Fruit fly (Drosophila melanogaster) whole organism, embryonic: ENCODE results near the gene PpV.

ENCODE experiments used
- Asciz ChIP-seq: fragments of 200-800 bp; sonication (Bioruptor generic); optimal IDR thresholded peaks from 2 replicates; lab custom pipeline; 2017; ENCODE audit warnings: missing biosample characterization, mild to moderate bottlenecking, missing genetic modification characterization, missing genetic modification reagents
- CG1024 ChIP-seq: fragments of 200-800 bp; sonication (Bioruptor generic); IDR thresholded peaks from 2 replicates; pipeline ENCODE4 v1.3.6; 2022; ENCODE audit warnings: missing biosample characterization, missing genetic modification characterization
- CG10654 ChIP-seq: fragments of 200-800 bp; sonication (Bioruptor generic); optimal IDR thresholded peaks from 2 replicates; lab custom pipeline; 2016; ENCODE audit warnings: missing biosample characterization, missing genetic modification characterization
- CG11247 ChIP-seq: fragments of 200-800 bp; sonication (Bioruptor generic); IDR thresholded peaks from 2 replicates; pipeline ENCODE4 v1.3.6; 2022; ENCODE audit warnings: missing biosample characterization, missing genetic modification characterization
- CG14441 ChIP-seq: fragments of 200-800 bp; sonication (Bioruptor generic); IDR thresholded peaks from 2 replicates; pipeline ENCODE4 v1.3.6; 2022; ENCODE audit warnings: missing biosample characterization, missing genetic modification characterization
- CG17829 ChIP-seq: fragments of 200-800 bp; optimal IDR thresholded peaks from 2 replicates; lab custom pipeline; 2019; ENCODE audit warnings: missing biosample characterization, mild to moderate bottlenecking, missing genetic modification characterization, moderate library complexity
- CG2712 ChIP-seq: fragments of 200-800 bp; optimal IDR thresholded peaks from 3 replicates; lab custom pipeline; 2019; ENCODE audit warnings: missing biosample characterization, mild to moderate bottlenecking, missing genetic modification characterization, moderate library complexity
- CG30020 ChIP-seq: fragments of 200-800 bp; optimal IDR thresholded peaks from 2 replicates; lab custom pipeline; 2019; ENCODE audit warnings: missing biosample characterization, mild to moderate bottlenecking, missing genetic modification characterization, moderate library complexity
- CG3065 ChIP-seq: fragments of 200-800 bp; sonication (Bioruptor generic); optimal IDR thresholded peaks from 2 replicates; lab custom pipeline; 2016; ENCODE audit warnings: missing biosample characterization, missing genetic modification characterization
- CG31388 ChIP-seq: fragments of 200-800 bp; sonication (Bioruptor generic); optimal IDR thresholded peaks from 2 replicates; lab custom pipeline; 2016; ENCODE audit warnings: missing biosample characterization, missing genetic modification characterization
- CG33213 ChIP-seq: fragments of 200-800 bp; sonication (Bioruptor generic); optimal IDR thresholded peaks from 3 replicates; lab custom pipeline; 2016; ENCODE audit warnings: missing biosample characterization, missing genetic modification characterization
- CG4854 ChIP-seq: fragments of 200-800 bp; sonication (Bioruptor generic); optimal IDR thresholded peaks from 2 replicates; lab custom pipeline; 2016; ENCODE audit warnings: missing biosample characterization, missing genetic modification characterization, inconsistent platforms
- CG6175 ChIP-seq: fragments of 200-800 bp; sonication (Bioruptor generic); IDR thresholded peaks from 3 replicates; pipeline ENCODE4 v1.3.6; 2022; ENCODE audit warnings: missing biosample characterization, missing genetic modification characterization
- CG8089 ChIP-seq: fragments of 200-800 bp; sonication (Bioruptor generic); optimal IDR thresholded peaks from 3 replicates; lab custom pipeline; 2016; ENCODE audit warnings: missing biosample characterization, missing genetic modification characterization
- CoRest ChIP-seq: fragments of 200-800 bp; sonication (Bioruptor generic); optimal IDR thresholded peaks from 3 replicates; lab custom pipeline; 2018; ENCODE audit warnings: missing biosample characterization, mild to moderate bottlenecking, missing genetic modification characterization, moderate library complexity
- D ChIP-seq, 2 experiments: fragments of 200-800 bp in 1 of 2; fragments of >200 bp in 1 of 2; sonication (Bioruptor generic) in 1 of 2; optimal IDR thresholded peaks; 2 replicates in 1 of 2; 3 replicates in 1 of 2; lab custom pipeline; 2017; ENCODE audit warnings: mild to moderate bottlenecking in 1 of 2, missing biosample characterization in 1 of 2, missing genetic modification characterization in 1 of 2, missing genetic modification reagents in 1 of 2
- Dad ChIP-seq: fragments of 200-800 bp; sonication (Bioruptor generic); optimal IDR thresholded peaks from 3 replicates; lab custom pipeline; 2016; ENCODE audit warnings: missing biosample characterization, missing genetic modification characterization
- Dip3 ChIP-seq: fragments of 200-800 bp; sonication (Bioruptor generic); optimal IDR thresholded peaks from 3 replicates; lab custom pipeline; 2016; ENCODE audit warnings: missing biosample characterization, missing genetic modification characterization
- Dll ChIP-seq: fragments of 200-800 bp; sonication (Bioruptor generic); IDR thresholded peaks from 4 replicates; pipeline ENCODE4 v1.3.6; 2022; ENCODE audit warnings: missing biosample characterization, missing genetic modification characterization; ENCODE audit not compliant: partially characterized antibody
- NFAT ChIP-seq: fragments of 200-800 bp; sonication (Bioruptor generic); IDR thresholded peaks from 2 replicates; pipeline ENCODE4 v1.3.6; 2022; ENCODE audit warnings: missing biosample characterization, missing genetic modification characterization
- PHDP ChIP-seq: fragments of 200-800 bp; sonication (Bioruptor generic); optimal IDR thresholded peaks from 3 replicates; lab custom pipeline; 2018; ENCODE audit warnings: missing biosample characterization, mild to moderate bottlenecking, missing genetic modification characterization, moderate library complexity
- Scr ChIP-seq: fragments of 200-800 bp; sonication (Bioruptor generic); IDR thresholded peaks from 2 replicates; pipeline ENCODE4 v1.3.6; 2022; ENCODE audit warnings: missing biosample characterization, missing genetic modification characterization; ENCODE audit not compliant: partially characterized antibody
- ab ChIP-seq: fragments of 200-800 bp; sonication (Bioruptor generic); optimal IDR thresholded peaks from 2 replicates; lab custom pipeline; 2016; ENCODE audit warnings: missing biosample characterization, missing genetic modification characterization
- ato ChIP-seq: fragments of 200-800 bp; sonication (Bioruptor generic); IDR thresholded peaks from 2 replicates; pipeline ENCODE4 v1.3.6; 2022; ENCODE audit warnings: missing biosample characterization, missing genetic modification characterization; ENCODE audit not compliant: partially characterized antibody
- bcd ChIP-seq: fragments of 200-800 bp; sonication (Bioruptor generic); optimal IDR thresholded peaks from 2 replicates; lab custom pipeline; 2017; ENCODE audit warnings: missing biosample characterization, mild to moderate bottlenecking, missing genetic modification characterization
- bsh ChIP-seq, 2 experiments: fragments of 200-800 bp; sonication (Bioruptor generic); optimal IDR thresholded peaks; 2 replicates each; lab custom pipeline; 2017 to 2018; ENCODE audit warnings: mild to moderate bottlenecking in 2 of 2, missing biosample characterization in 2 of 2, missing genetic modification characterization in 2 of 2, moderate library complexity in 1 of 2
- chif ChIP-seq, 2 experiments: fragments of 200-800 bp; sonication (Bioruptor generic); optimal IDR thresholded peaks; 3 replicates each; lab custom pipeline; 2016; ENCODE audit warnings: missing biosample characterization in 2 of 2, missing genetic modification characterization in 2 of 2
- crc ChIP-seq: fragments of 200-800 bp; sonication (Bioruptor generic); optimal IDR thresholded peaks from 2 replicates; lab custom pipeline; 2016; ENCODE audit warnings: missing biosample characterization, missing genetic modification characterization
- croc ChIP-seq: fragments of 200-800 bp; sonication (Bioruptor generic); conservative IDR thresholded peaks from 3 replicates; pipeline ENCODE4 v1.3.6; 2022; ENCODE audit warnings: missing biosample characterization, missing genetic modification characterization
- da ChIP-seq: fragments of 200-800 bp; sonication (Bioruptor generic); optimal IDR thresholded peaks from 2 replicates; lab custom pipeline; 2016; ENCODE audit warnings: missing biosample characterization, missing genetic modification characterization
- dysf ChIP-seq: fragments of 200-800 bp; sonication (Bioruptor generic); IDR thresholded peaks from 3 replicates; pipeline ENCODE4 v1.3.6; 2022; ENCODE audit warnings: missing biosample characterization, missing genetic modification characterization
- fd3F ChIP-seq: fragments of 200-800 bp; sonication (Bioruptor generic); optimal IDR thresholded peaks from 2 replicates; lab custom pipeline; 2018; ENCODE audit warnings: missing biosample characterization, mild to moderate bottlenecking, missing genetic modification characterization, moderate library complexity
- fu2 ChIP-seq: fragments of 200-800 bp; sonication (Bioruptor generic); optimal IDR thresholded peaks from 2 replicates; lab custom pipeline; 2016; ENCODE audit warnings: missing biosample characterization, missing genetic modification characterization
- gcm ChIP-seq: fragments of 200-800 bp; sonication (Bioruptor generic); optimal IDR thresholded peaks from 2 replicates; lab custom pipeline; 2019; ENCODE audit warnings: missing biosample characterization, mild to moderate bottlenecking, missing genetic modification characterization, moderate library complexity
- gcm2 ChIP-seq: fragments of 200-800 bp; sonication (Bioruptor generic); optimal IDR thresholded peaks from 2 replicates; lab custom pipeline; 2016; ENCODE audit warnings: missing biosample characterization, missing genetic modification characterization
- grau ChIP-seq: fragments of 200-800 bp; optimal IDR thresholded peaks from 3 replicates; lab custom pipeline; 2019; ENCODE audit warnings: missing biosample characterization, mild to moderate bottlenecking, missing genetic modification characterization, moderate library complexity
- ham ChIP-seq: fragments of 200-800 bp; sonication (Bioruptor generic); IDR thresholded peaks from 2 replicates; pipeline ENCODE4 v1.3.6; 2022; ENCODE audit warnings: missing biosample characterization, missing genetic modification characterization
- inv ChIP-seq: fragments of 200-800 bp; sonication (Bioruptor generic); IDR thresholded peaks from 2 replicates; pipeline ENCODE4 v1.3.6; 2022; ENCODE audit warnings: missing biosample characterization, missing genetic modification characterization; ENCODE audit not compliant: partially characterized antibody
- kah ChIP-seq: fragments of 200-800 bp; sonication (Bioruptor generic); optimal IDR thresholded peaks from 2 replicates; lab custom pipeline; 2018; ENCODE audit warnings: missing biosample characterization, mild to moderate bottlenecking, missing genetic modification characterization
- mld ChIP-seq: fragments of 200-800 bp; sonication (Bioruptor generic); IDR thresholded peaks from 3 replicates; pipeline ENCODE4 v1.3.6; 2022; ENCODE audit warnings: missing biosample characterization, missing genetic modification characterization; ENCODE audit not compliant: partially characterized antibody
- nau ChIP-seq: fragments of 200-800 bp; sonication (Bioruptor generic); optimal IDR thresholded peaks from 3 replicates; lab custom pipeline; 2017; ENCODE audit warnings: missing biosample characterization, mild to moderate bottlenecking, missing genetic modification characterization, missing genetic modification reagents
- odd ChIP-seq: fragments of 200-800 bp; sonication (Bioruptor generic); optimal IDR thresholded peaks from 2 replicates; lab custom pipeline; 2017; ENCODE audit warnings: missing biosample characterization, mild to moderate bottlenecking, missing genetic modification characterization
- onecut ChIP-seq: fragments of 200-800 bp; sonication (Bioruptor generic); IDR thresholded peaks from 2 replicates; pipeline ENCODE4 v1.3.6; 2022; ENCODE audit warnings: missing biosample characterization, missing genetic modification characterization
- psq ChIP-seq: fragments of 200-800 bp; sonication (Bioruptor generic); optimal IDR thresholded peaks from 2 replicates; lab custom pipeline; 2017; ENCODE audit warnings: missing biosample characterization, missing genetic modification characterization
- ranshi ChIP-seq: fragments of 200-800 bp; sonication (Bioruptor generic); IDR thresholded peaks from 2 replicates; pipeline ENCODE4 v1.3.6; 2022; ENCODE audit warnings: missing biosample characterization, missing genetic modification characterization
- ro ChIP-seq: fragments of 200-800 bp; sonication (Bioruptor generic); IDR thresholded peaks from 2 replicates; pipeline ENCODE4 v1.3.6; 2022; ENCODE audit warnings: missing biosample characterization, missing genetic modification characterization
- row ChIP-seq: fragments of 200-800 bp; sonication (Bioruptor generic); IDR thresholded peaks from 3 replicates; pipeline ENCODE4 v1.3.6; 2022; ENCODE audit warnings: missing biosample characterization, missing genetic modification characterization
- scrt ChIP-seq: fragments of 200-800 bp; sonication (Bioruptor generic); optimal IDR thresholded peaks from 2 replicates; lab custom pipeline; 2018; ENCODE audit warnings: missing biosample characterization, mild to moderate bottlenecking, missing genetic modification characterization, moderate library complexity
- sens ChIP-seq: fragments of 200-800 bp; sonication (Bioruptor generic); peaks from one replicate; lab custom pipeline; 2016; ENCODE audit warnings: missing biosample characterization, missing genetic modification characterization
- slbo ChIP-seq: fragments of 200-800 bp; sonication (Bioruptor generic); IDR thresholded peaks from 2 replicates; pipeline ENCODE4 v1.3.6; 2022; ENCODE audit warnings: missing biosample characterization, missing genetic modification characterization
- zf30C ChIP-seq: fragments of 200-800 bp; sonication (Bioruptor generic); optimal IDR thresholded peaks from 3 replicates; lab custom pipeline; 2018; ENCODE audit warnings: missing biosample characterization, mild to moderate bottlenecking, missing genetic modification characterization

PpV gene

dm6 chrX:6375636-6376035 lies 2.9 kb upstream of the PpV start (continued):
- TF ChIP-seq CG30020 (tag; lab: Kevin White, UChicago): no peak
- TF ChIP-seq dysf (GFP tag; lab: Robert Waterston, UW): peak; percentile 50; the same call in 2 of the 3 replicates
- no peak for TF ChIP-seq CG14441
- 0 out of 2 replicates have a peak, but pooled peaks have one; percentile 35 for TF ChIP-seq CG11247 (GFP tag; lab: Robert Waterston, UW)
- no peak for TF ChIP-seq ham (GFP tag; lab: Robert Waterston, UW)
- TF ChIP-seq PHDP (tag; lab: Kevin White, UChicago): peak; percentile 54
- TF ChIP-seq fd3F (GFP tag; lab: Kevin White, UChicago): no peak
- no peak for TF ChIP-seq CG8089
- TF ChIP-seq Dll (GFP tag; lab: Robert Waterston, UW): no peak
- no peak for TF ChIP-seq mld (GFP tag; lab: Robert Waterston, UW)
- TF ChIP-seq Scr: no peak
- TF ChIP-seq CoRest (tag; lab: Kevin White, UChicago): peak; percentile 43
- TF ChIP-seq crc (GFP tag; lab: Kevin White, UChicago): peak; percentile 16
- TF ChIP-seq Dad (GFP tag; lab: Kevin White, UChicago): peak; percentile 3
- TF ChIP-seq fu2 (GFP tag; lab: Kevin White, UChicago): no peak
- TF ChIP-seq ranshi (GFP tag; lab: Robert Waterston, UW): peak; percentile 49; the same call in 1 of the 2 replicates
- no peak for TF ChIP-seq CG33213 (GFP tag; lab: Kevin White, UChicago)
- TF ChIP-seq NFAT (GFP tag; lab: Robert Waterston, UW): no peak
- peak; percentile 68 for TF ChIP-seq slbo (GFP tag; lab: Robert Waterston, UW)
- TF ChIP-seq ro (GFP tag; lab: Robert Waterston, UW): 0 out of 2 replicates have a peak, but pooled peaks have one; percentile 34
- no peak for TF ChIP-seq Asciz
- TF ChIP-seq grau (tag; lab: Kevin White, UChicago): peak; percentile 62
- no peak for TF ChIP-seq CG3065 (GFP tag; lab: Kevin White, UChicago)
- TF ChIP-seq chif (GFP tag; optimal IDR thresholded peaks at IDR 0.05; lab: Kevin White, UChicago): peak in 1 of 2 experiments; percentile 29
- no peak for TF ChIP-seq gcm2 (GFP tag; lab: Kevin White, UChicago)
- TF ChIP-seq da: no peak
- TF ChIP-seq D (optimal IDR thresholded peaks at IDR 0.05; lab: Kevin White, UChicago): no peak
- no peak for TF ChIP-seq D (GFP tag; optimal IDR thresholded peaks at IDR 0.05; lab: Kevin White, UChicago)
- no peak for TF ChIP-seq CG31388 (GFP tag; lab: Kevin White, UChicago)
- TF ChIP-seq kah (GFP tag; lab: Kevin White, UChicago): no peak
- no peak for TF ChIP-seq CG10654 (GFP tag; lab: Kevin White, UChicago)
- TF ChIP-seq nau: no peak
- no peak for TF ChIP-seq CG6175 (GFP tag; lab: Robert Waterston, UW)
- TF ChIP-seq Dip3 (GFP tag; lab: Kevin White, UChicago): peak; percentile 6
- peak; percentile 13 for TF ChIP-seq zf30C (GFP tag; lab: Kevin White, UChicago)
- peak; percentile 41 for TF ChIP-seq CG2712
- no peak for TF ChIP-seq onecut (GFP tag; lab: Robert Waterston, UW)
- TF ChIP-seq ab (GFP tag; lab: Kevin White, UChicago): no peak
- TF ChIP-seq row (GFP tag; lab: Robert Waterston, UW): peak; percentile 72
- TF ChIP-seq croc: no peak
- no peak for TF ChIP-seq odd
- TF ChIP-seq bsh (GFP tag; optimal IDR thresholded peaks at IDR 0.05; lab: Kevin White, UChicago): peak in 1 of 2 experiments; percentile 40
- peak; percentile 35 for TF ChIP-seq bcd (GFP tag; lab: Kevin White, UChicago)
- peak; percentile 53 for TF ChIP-seq scrt
- TF ChIP-seq CG17829 (tag; lab: Kevin White, UChicago): peak; percentile 26
- TF ChIP-seq gcm (GFP tag; lab: Kevin White, UChicago): no peak
- TF ChIP-seq CG1024 (GFP tag; lab: Robert Waterston, UW): no peak
- no peak for TF ChIP-seq psq
- peak; percentile 82 for TF ChIP-seq sens
- no peak for TF ChIP-seq ato (GFP tag; lab: Robert Waterston, UW)
- TF ChIP-seq CG4854 (GFP tag; lab: Kevin White, UChicago): no peak
- no peak for TF ChIP-seq inv
